Worm (Caenorhabditis elegans) whole organism, early embryonic: ENCODE measurements around the gene R160.3.

ENCODE experiments used
- B0310.2 ChIP-seq: sonication (generic microtip); optimal IDR thresholded peaks from 2 replicates; lab custom pipeline; 2016; ENCODE audit warnings: mild to moderate bottlenecking, missing genetic modification characterization, missing compliant biosample characterization
- F13C5.2 ChIP-seq: sonication (generic microtip); optimal IDR thresholded peaks from 2 replicates; lab custom pipeline; 2017; ENCODE audit warnings: mild to moderate bottlenecking, missing genetic modification characterization, inconsistent platforms, missing compliant biosample characterization
- aly-1 ChIP-seq: sonication (generic microtip); optimal IDR thresholded peaks from 2 replicates; lab custom pipeline; 2016; ENCODE audit warnings: missing genetic modification characterization, missing compliant biosample characterization
- ama-1 ChIP-seq: fragments of 150-350 bp; optimal IDR thresholded peaks from 2 replicates; lab custom pipeline; 2014
- ceh-13 ChIP-seq: fragments of 200-800 bp; sonication (Bioruptor generic); optimal IDR thresholded peaks from 2 replicates; lab custom pipeline; 2018; ENCODE audit warnings: mild to moderate bottlenecking, missing genetic modification characterization, missing compliant biosample characterization
- ceh-36 ChIP-seq: sonication (generic microtip); optimal IDR thresholded peaks from 2 replicates; lab custom pipeline; 2016; ENCODE audit warnings: missing genetic modification characterization, inconsistent platforms, missing compliant biosample characterization
- ets-7 ChIP-seq: sonication (generic microtip); optimal IDR thresholded peaks from 2 replicates; lab custom pipeline; 2016; ENCODE audit warnings: missing genotype, missing genetic modification characterization, missing compliant biosample characterization
- flt-1 ChIP-seq: fragments of 200-800 bp; sonication (Bioruptor generic); IDR thresholded peaks from 2 replicates; pipeline ENCODE4 v1.3.6; 2022; ENCODE audit warnings: missing genetic modification characterization, missing compliant biosample characterization
- hmbx-1 ChIP-seq: sonication (generic microtip); optimal IDR thresholded peaks from 2 replicates; lab custom pipeline; 2016; ENCODE audit warnings: mild to moderate bottlenecking, missing genetic modification characterization, missing compliant biosample characterization
- hmg-4 ChIP-seq: fragments of 200-800 bp; sonication (Bioruptor generic); optimal IDR thresholded peaks from 2 replicates; lab custom pipeline; 2018; ENCODE audit warnings: mild to moderate bottlenecking, missing genetic modification characterization, missing compliant biosample characterization
- hnd-1 ChIP-seq: sonication (generic microtip); optimal IDR thresholded peaks from 2 replicates; lab custom pipeline; 2016; ENCODE audit warnings: missing genetic modification characterization, missing compliant biosample characterization
- pes-1 ChIP-seq: fragments of 200-800 bp; sonication (Bioruptor generic); IDR thresholded peaks from 2 replicates; pipeline ENCODE4 v1.3.6; 2022; ENCODE audit warnings: missing genetic modification reagents, missing genetic modification characterization, missing compliant biosample characterization
- scrt-1 ChIP-seq: fragments of 200-800 bp; sonication (Bioruptor generic); IDR thresholded peaks from 2 replicates; pipeline ENCODE4 v1.3.6; 2022; ENCODE audit warnings: missing genetic modification characterization, missing compliant biosample characterization
- sea-1 ChIP-seq: fragments of 200-800 bp; sonication (Bioruptor generic); conservative IDR thresholded peaks from 2 replicates; pipeline ENCODE4 v1.3.6; 2022; ENCODE audit warnings: missing genetic modification characterization, missing compliant biosample characterization
- tbx-11 ChIP-seq: fragments of 200-800 bp; sonication (Bioruptor generic); IDR thresholded peaks from 2 replicates; pipeline ENCODE4 v1.3.6; 2022; ENCODE audit warnings: missing genetic modification characterization, missing compliant biosample characterization
- tbx-37 ChIP-seq: fragments of 200-800 bp; sonication (Bioruptor generic); conservative IDR thresholded peaks from 2 replicates; pipeline ENCODE4 v1.3.6; 2022; ENCODE audit warnings: missing genetic modification reagents, missing genetic modification characterization, missing compliant biosample characterization
- tra-4 ChIP-seq: sonication (generic microtip); optimal IDR thresholded peaks from 2 replicates; lab custom pipeline; 2017; ENCODE audit warnings: missing genetic modification characterization, missing compliant biosample characterization

The R160.3 gene

ce11 chrX:4322847-4323455, 43.2 kb downstream of the R160.3 start:
- no peak for TF ChIP-seq ets-7 (tag; lab: Kevin White, UChicago)
- TF ChIP-seq tbx-11 (GFP tag; lab: Robert Waterston, UW), result no peak
- TF ChIP-seq ceh-36 (tag; lab: Kevin White, UChicago), result no peak
- no peak for TF ChIP-seq ceh-13 (GFP tag; lab: Kevin White, UChicago)
- TF ChIP-seq pes-1 (GFP tag; lab: Robert Waterston, UW), result no peak
- TF ChIP-seq scrt-1 (GFP tag; lab: Robert Waterston, UW), result no peak
- TF ChIP-seq flt-1 (GFP tag; lab: Robert Waterston, UW), result no peak
- no peak for TF ChIP-seq aly-1 (tag; lab: Kevin White, UChicago)

DNA sequence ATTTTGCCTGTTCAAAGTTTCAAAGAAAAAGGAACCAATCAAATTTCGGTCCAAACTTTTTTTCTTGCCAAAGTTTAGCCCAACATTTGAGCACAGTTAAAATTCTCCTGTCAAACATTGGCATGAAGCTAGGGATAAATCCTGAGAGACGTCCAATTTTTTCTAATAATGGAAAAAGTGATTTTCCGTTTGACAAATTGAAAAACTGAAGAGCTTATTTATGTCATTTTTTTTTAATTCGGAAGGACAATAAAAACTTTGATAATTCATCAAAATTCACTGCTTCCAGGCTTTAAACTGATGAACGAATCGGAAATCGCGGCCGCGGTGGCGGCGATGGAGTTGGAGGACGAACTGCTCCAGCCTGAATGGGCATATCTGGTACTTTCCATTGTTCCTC, 45.6 kb downstream of the R160.3 start, which contains the start of gene dop-6:
Gene dop-6, plus strand, starts transcription at position 301 of the 400 bp plus-strand sequence.
- TF ChIP-seq F13C5.2 (no peak), B0310.2 (tag; lab: Kevin White, UChicago) (no peak), hmg-4 (GFP tag; lab: Kevin White, UChicago) (no peak), ama-1 (lab: Kevin White, UChicago) (no peak), aly-1 (tag; lab: Kevin White, UChicago) (no peak), tbx-37 (no peak), ceh-13 (GFP tag; lab: Kevin White, UChicago) (no peak), ets-7 (tag; lab: Kevin White, UChicago) (no peak), scrt-1 (GFP tag; lab: Robert Waterston, UW) (no peak), tra-4 (tag; lab: Kevin White, UChicago) (no peak), hnd-1 (tag; lab: Kevin White, UChicago) (no peak), flt-1 (GFP tag; lab: Robert Waterston, UW) (no peak), ceh-36 (tag; lab: Kevin White, UChicago) (no peak)

DNA sequence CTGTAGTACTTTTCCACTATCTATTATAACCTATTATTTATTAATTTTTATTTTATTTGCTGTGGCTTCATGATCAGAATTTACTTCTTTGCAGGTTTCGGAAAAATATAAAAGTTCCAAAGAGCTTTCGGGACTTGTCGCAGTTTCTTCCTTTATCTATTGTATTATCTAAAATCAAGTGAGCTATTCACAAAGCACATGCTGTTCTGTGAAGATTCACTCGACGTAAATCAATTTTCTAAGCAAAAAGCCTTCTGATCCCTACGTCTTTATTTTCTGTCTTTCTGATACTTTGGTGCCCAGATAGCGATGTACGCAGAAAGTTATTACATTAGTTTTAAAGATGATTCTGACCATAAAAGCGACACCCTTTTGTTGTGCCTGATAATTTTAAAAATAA, 49.0 kb downstream of the R160.3 start:
- TF ChIP-seq hmbx-1 (tag; lab: Kevin White, UChicago) (no peak), flt-1 (GFP tag; lab: Robert Waterston, UW) (no peak), sea-1 (GFP tag; lab: Robert Waterston, UW) (no peak), tbx-11 (GFP tag; lab: Robert Waterston, UW) (no peak), F13C5.2 (no peak), ets-7 (tag; lab: Kevin White, UChicago) (no peak), B0310.2 (tag; lab: Kevin White, UChicago) (no peak), ceh-36 (tag; lab: Kevin White, UChicago) (no peak), ceh-13 (GFP tag; lab: Kevin White, UChicago) (no peak), pes-1 (GFP tag; lab: Robert Waterston, UW) (no peak), hmg-4 (GFP tag; lab: Kevin White, UChicago) (no peak)
